Fruit fly (Drosophila melanogaster) whole organism, larva: ENCODE results near the gene scaf6.

Experiments used
- noc ChIP-seq: fragments of 200-800 bp; sonication (Bioruptor generic); optimal IDR thresholded peaks from 3 replicates; lab custom pipeline; 2019; ENCODE audit warnings: missing biosample characterization, mild to moderate bottlenecking, missing genetic modification characterization, moderate library complexity

scaf6 gene

DNA sequence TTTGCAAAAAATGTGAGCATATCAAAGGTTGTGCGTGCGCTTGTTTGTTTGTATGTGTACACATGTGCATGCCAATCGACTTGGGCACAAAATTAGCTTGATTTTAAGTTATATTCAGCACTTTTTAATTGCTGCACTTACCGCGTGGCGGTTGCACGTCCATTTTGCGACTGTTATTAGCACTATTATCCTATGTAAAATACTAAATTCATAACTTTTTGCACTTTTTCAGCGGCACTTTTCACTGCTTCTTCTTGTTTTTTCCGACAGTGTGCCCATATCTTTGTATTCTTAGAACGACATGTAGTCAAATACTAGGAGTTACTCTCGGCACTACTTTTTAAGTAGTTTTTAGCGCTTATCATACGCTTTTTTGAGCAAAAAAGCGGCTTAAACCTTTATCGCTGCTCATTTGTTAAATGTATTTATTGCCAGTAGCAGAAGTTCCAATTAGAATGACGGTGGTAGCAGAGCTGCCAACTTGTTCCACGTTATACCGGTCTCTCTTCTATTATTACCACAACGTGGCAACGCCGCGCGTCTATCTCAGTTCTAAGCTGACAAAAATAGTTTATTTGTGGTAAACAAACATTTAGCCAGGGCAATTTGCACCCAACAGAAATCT, at the start of gene scaf6, which contains the start of gene Papst2:
Gene scaf6, minus strand, starts transcription at position 278 of the 625 bp plus-strand sequence.
Gene Papst2, plus strand, starts transcription at position 501 of the 625 bp plus-strand sequence.
- TF ChIP-seq noc (tag; lab: Kevin White, UChicago) = no peak

dm6 chr3L:17077273-17077672, 34.9 kb upstream of the scaf6 start:
- no peak for TF ChIP-seq noc (tag; lab: Kevin White, UChicago)

dm6 chr3L:17055467-17055877, 13.1 kb upstream of the scaf6 start, which contains the start of gene CG7724:
TSS of gene CG7724 (plus strand) at chr3L:17055613.
- no peak for TF ChIP-seq noc (tag; lab: Kevin White, UChicago)

DNA sequence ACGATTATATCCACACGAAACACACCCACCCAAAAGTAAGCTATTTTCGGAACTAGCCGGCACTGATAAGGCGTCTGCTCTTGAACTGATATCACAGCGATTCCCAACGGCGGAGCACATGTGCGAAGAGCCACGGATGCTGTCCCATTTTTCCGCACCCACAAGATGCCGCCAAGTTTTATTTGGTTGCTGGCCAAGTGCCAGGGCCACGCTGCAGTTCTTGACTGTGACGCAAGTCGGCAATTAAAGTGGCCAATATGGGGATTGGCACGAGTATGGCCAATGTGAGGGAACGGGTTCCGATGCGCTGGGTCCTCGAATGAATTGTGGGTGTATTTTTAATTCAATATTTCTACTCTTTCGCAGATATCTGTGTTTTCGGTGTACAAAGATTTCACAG, 11.6 kb upstream of the scaf6 start:
- TF ChIP-seq noc (tag; lab: Kevin White, UChicago) = no peak

DNA sequence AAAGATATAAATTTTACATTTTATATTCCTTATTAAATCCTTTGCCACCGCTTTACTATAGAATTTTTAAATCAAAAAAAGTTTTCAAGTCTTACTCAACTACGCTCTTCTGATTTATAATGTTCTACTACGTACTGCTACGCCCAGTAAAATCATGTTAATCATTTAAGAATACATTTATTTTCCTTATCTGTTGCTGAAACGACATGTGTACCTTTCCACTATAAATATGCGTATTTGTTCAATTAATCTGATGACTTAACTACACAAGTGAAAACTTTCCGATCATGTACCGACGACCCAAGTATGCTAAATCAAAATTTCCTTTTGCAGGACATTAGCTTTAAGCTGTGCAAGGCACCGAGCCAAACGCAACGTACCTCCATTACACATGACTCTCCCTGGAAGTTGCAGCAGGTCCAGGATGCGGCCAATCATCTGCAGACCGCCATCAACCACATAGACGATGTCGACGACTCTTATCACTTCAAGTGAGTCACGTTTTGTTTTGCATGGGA, 10.1 kb upstream of the scaf6 start:
- TF ChIP-seq noc (tag; lab: Kevin White, UChicago) = no peak

dm6 chr3L:17051472-17051871, 9.1 kb upstream of the scaf6 start:
- TF ChIP-seq noc (tag; lab: Kevin White, UChicago) = no peak

DNA sequence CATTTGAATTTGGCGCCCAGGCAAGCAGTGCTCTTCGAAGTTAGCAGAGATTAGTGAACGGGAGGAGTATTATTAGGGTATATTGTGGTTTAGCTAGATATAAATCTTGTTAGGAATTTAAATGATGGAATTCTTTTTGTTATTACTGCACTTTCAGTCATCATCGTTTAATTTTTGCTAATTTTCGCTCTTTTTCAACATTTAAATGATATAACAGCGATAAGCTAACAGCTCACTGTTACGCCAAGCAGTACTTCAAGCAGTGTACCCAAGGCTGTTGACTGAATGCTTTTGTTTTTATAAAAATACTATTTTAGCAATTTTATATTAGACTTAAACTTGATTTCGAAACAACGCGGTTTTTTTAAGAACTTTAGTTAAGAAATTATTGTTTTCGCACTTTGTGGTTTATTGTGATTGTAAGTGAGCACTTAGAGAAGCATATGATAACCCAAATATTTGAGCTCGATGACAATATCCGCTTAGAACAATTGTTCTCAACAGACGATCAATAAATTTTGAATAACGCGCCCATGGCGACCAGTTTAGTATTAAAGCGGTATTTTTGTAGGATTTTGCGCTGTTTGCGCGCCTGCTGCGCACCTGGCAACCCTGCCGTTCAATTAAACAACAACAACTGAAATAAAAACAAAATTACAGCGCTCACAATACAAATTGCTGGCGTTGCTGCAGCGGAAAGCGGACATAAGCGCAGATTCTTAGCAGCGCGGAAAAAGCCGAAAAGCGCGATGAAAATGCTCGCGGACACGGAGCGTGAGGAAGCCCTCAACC, 8.5 kb upstream of the scaf6 start:
- TF ChIP-seq noc (tag; lab: Kevin White, UChicago) = no peak

dm6 chr3L:17049912-17050345, 7.6 kb upstream of the scaf6 start:
- TF ChIP-seq noc (tag; lab: Kevin White, UChicago) = peak; percentile 88

DNA sequence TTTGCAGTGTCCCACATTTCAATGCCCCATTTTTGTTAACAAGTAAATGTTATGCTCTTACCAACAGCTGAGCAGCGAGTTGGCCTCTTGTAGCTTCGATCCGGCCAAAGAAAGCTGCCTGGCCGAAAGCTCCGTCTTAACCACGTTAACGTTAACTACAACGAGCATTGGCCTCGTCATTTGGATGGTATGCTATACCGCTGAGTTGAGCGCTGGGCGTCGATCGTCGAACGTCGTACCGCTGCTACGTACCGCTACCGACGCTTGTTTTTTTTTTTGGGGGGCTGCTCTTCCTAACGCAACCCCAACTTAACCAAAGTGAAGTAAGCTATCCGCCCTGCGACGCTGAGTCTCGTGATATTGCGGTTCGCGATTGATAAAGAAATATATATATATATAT, 6.9 kb upstream of the scaf6 start, which contains the start of gene rogdi:
Gene rogdi, plus strand, starts transcription at position 199 of the 400 bp plus-strand sequence.
- TF ChIP-seq noc (tag; lab: Kevin White, UChicago) = no peak

DNA sequence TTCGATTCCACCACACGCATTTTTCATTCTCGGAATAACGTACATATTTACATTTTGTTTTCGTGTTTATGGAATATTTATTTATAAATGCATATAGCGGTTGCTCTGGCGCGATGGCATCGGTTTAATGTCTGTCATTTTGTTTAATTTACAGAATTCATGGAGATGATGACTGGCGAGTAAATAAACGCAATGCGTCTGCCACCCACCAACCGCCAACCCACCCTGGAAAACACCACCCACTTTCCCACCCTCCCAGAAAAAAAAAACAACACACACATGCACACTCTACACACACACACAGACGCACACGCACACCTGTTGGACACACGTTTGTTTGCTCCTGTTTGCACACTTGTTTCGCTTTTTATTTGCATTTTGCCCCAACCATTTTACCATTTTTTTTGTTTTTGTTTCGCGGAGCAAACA, 5.5 kb upstream of the scaf6 start:
- TF ChIP-seq noc (tag; lab: Kevin White, UChicago) = peak; percentile 9

DNA sequence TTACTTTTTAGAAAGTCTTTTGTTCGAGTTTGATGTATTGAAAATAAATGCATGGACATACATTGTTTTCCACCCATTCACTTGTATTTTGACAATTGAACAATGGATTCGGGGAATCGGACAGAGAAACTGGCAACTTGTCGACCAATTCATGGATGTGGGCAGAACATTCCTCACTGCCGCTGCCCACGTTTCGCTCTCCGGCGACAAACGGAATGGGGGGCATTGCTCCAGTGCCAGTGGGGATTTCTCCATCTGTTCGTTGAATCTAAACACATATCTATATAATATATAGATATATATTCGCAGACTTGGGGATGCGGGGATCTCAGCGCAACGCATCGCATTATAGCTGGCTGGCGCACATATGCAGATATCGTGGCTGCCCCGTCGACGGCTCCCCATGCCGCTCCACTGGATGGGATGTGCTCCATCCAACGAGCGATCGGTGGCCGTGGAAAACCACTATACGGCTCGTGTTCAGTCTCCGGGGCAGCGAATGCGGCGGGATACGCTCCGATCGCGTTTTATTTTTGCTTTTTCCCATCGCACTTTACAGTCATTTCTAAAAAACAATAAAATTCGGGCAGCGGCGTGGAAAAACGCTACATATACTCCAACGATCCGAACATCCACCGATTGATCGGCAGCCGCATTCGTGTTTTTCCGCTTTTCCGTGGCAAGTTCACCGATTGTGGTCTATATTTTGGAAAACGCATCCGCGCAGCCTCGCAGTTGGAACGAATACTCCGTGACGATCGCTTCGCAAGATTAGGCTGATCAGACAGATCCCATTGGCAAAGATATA, 3.3 kb upstream of the scaf6 start, which contains the start of gene TpnC73F:
Gene TpnC73F, plus strand, starts transcription at position 633 of the 808 bp plus-strand sequence.
- TF ChIP-seq noc (tag; lab: Kevin White, UChicago) = no peak

DNA sequence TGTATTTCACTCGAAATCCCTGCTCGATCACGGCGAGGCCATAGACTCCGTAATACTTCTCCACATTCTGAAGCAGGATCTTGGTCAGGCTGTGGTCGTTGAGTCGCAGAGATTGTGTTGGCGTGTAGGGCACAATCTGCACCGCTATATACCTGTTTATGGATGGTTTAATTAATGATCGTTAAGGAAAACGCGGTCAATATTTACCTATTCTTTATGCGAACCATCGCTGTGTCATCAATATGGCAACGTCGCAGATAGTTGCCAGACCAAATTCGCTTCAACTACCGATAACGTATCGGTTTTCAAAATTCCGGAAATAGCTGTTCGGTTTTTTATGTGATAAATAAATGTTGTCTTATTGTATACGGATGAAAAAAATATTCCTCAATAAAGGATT, 2.4 kb upstream of the scaf6 start, which contains the start of gene Pop5:
Gene Pop5, minus strand, starts transcription at position 240 of the 400 bp plus-strand sequence.
- no peak for TF ChIP-seq noc (tag; lab: Kevin White, UChicago)

DNA sequence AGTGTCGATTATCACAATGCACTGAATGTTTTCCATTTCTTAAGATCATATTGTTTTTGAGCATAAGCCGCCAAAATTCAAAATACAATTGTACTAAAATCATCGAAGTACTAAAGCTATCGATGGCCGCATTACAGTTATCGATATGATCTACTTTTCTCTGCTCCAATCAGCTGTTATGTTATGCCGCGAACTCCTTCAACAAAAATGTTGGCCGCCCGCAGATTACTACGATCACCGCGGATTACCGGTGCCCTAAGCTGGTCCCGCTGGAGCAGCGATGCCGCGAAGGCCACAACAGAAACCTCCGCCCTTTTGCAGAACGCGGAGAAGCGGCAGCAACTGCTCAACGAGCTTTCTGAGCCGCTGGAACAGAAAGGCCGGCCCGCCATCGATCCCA, 6.9 kb downstream of the scaf6 start, which contains the start of gene beg:
Gene beg, plus strand, starts transcription at position 177 of the 400 bp plus-strand sequence.
- TF ChIP-seq noc (tag; lab: Kevin White, UChicago) = no peak

dm6 chr3L:17033309-17033708, 9.1 kb downstream of the scaf6 start:
- TF ChIP-seq noc (tag; lab: Kevin White, UChicago) = no peak

dm6 chr3L:17031971-17032370, 10.4 kb downstream of the scaf6 start, which contains the start of gene Ilp8:
TSS of gene Ilp8 (minus strand) at chr3L:17032080.
- no peak for TF ChIP-seq noc (tag; lab: Kevin White, UChicago)
